Worm (Caenorhabditis elegans) whole organism, late embryonic: Measurements from ENCODE around the gene mec-18.

Experiments used
- C38D4.7 ChIP-seq: fragments of 200-800 bp; sonication (Bioruptor generic); optimal IDR thresholded peaks from 2 replicates; lab custom pipeline; 2018; ENCODE audit warnings: mild to moderate bottlenecking, missing genetic modification characterization, moderate library complexity, missing compliant biosample characterization
- fax-1 ChIP-seq: sonication (generic microtip); optimal IDR thresholded peaks from 2 replicates; lab custom pipeline; 2016; ENCODE audit warnings: missing genotype, missing genetic modification characterization, missing compliant biosample characterization
- fkh-10 ChIP-seq: fragments of 150-350 bp; optimal IDR thresholded peaks from 2 replicates; lab custom pipeline; 2014; ENCODE audit warnings: missing biosample characterization, missing genetic modification reagents, missing genetic modification characterization
- nfya-1 ChIP-seq: sonication (generic microtip); optimal IDR thresholded peaks from 2 replicates; lab custom pipeline; 2017; ENCODE audit warnings: missing genetic modification characterization, mild to moderate bottlenecking, missing compliant biosample characterization, antibody characterized with exemption, moderate library complexity
- pqm-1 ChIP-seq: sonication (generic microtip); optimal IDR thresholded peaks from 2 replicates; lab custom pipeline; 2016; ENCODE audit warnings: missing genetic modification characterization, missing compliant biosample characterization
- ttx-3 ChIP-seq: sonication (generic microtip); optimal IDR thresholded peaks from 2 replicates; lab custom pipeline; 2016; ENCODE audit warnings: missing genetic modification reagents, missing genetic modification characterization, missing compliant biosample characterization
- unc-86 ChIP-seq: sonication (generic microtip); optimal IDR thresholded peaks from 2 replicates; lab custom pipeline; 2016; ENCODE audit warnings: missing genetic modification characterization, missing compliant biosample characterization

DNA sequence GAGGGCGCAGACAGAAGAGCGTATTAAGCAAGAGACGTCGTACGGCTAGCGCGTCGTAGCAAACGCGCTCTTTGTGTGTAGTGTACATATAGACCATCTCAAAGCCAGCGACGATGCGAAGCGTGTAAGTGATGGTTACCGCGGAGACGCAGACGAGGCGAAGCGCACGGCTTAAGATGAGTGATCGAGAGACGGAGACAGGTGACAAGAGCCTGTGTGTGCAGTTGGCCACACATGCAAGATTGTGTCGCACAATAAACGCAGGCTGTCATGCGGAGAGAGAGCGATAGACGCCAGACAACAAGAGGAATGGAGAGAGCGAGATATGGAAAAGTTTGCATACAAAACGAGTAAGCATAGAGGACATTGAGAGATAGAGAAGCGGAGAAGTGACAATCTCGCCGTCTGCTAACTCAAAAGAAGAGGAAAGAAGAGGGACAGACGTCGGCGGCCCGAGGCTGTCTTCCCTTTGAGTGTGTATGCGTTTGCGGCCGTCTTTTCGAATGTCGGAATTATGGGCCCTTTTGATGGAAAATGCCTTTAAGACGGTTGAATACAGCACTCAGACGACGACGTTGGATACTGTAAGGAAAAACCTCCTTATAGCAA lies 51.1 kb downstream of the mec-18 start:
- TF ChIP-seq unc-86 (no peak), C38D4.7 (GFP tag; lab: Kevin White, UChicago) (no peak), ttx-3 (tag; lab: Kevin White, UChicago) (no peak), fax-1 (tag; lab: Kevin White, UChicago) (no peak), nfya-1 (peak; percentile 35), pqm-1 (tag; lab: Kevin White, UChicago) (no peak), fkh-10 (GFP tag; lab: Kevin White, UChicago) (no peak)
